Fruit fly (Drosophila melanogaster) S2 (cell line): ENCODE data around the gene CG43138.

Experiments
- CG8478 ChIP-seq: fragments of >200 bp; optimal IDR thresholded peaks from 2 replicates; lab custom pipeline; 2018
- CTCF ChIP-seq, 2 experiments: fragments of >200 bp; optimal IDR thresholded peaks; 2 replicates each; lab custom pipeline; 2018

DNA sequence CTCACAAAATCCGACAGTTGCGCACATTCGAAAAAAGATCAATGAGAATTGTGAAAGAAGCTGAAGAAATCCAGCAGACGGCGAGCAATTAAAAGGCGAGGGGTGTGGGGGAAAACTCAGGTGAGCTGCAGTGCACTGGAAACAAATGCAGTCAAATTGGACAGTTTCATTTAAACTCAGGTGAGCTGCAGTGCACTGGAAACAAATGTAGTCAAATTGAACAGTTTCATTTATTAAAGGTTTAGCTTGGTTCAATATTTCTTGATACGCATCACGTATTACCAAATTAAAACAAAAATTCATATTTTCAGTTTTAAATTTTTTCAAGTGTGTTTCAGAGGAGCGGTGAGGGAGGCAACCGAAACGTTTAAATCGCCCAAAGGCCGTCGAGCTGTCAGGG is 4.3 kb upstream of the CG43138 start:
- TF ChIP-seq CTCF (optimal IDR thresholded peaks at IDR 0.05; lab: Kevin White, UChicago) (no peak), CG8478 (lab: Kevin White, UChicago) (no peak)
